Worm (Caenorhabditis elegans): ENCODE results near the gene T01C3.3.

DNA sequence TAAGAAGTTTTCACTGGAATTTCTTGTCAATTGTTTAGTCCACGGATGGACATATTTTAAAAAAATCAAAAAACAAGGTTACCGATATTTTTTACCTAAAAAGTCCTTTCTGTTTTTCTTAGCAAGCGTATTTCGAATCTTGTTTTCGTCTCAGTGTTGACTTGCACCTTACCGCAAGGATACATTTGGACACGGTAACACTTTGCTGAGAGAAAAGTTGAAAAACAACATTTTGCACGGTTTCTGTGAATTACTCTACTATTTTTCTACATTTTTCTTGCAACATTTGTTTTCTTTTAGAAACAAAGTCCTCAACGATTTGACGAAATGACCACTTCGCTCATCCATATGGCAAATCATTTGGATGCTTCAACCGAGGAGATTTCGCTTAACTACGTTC lies 43.0 kb downstream of the T01C3.3 start, which contains the start of gene hil-1:
- TF ChIP-seq jun-1 (tag; optimal IDR thresholded peaks at IDR 0.05), result no peak
- no peak for TF ChIP-seq ZK546.5 (tag; optimal IDR thresholded peaks at IDR 0.05)
- TF ChIP-seq Y105C5A.15 (GFP tag; IDR thresholded peaks at IDR 0.05), result no peak
- no peak for TF ChIP-seq lin-15B (tag; optimal IDR thresholded peaks at IDR 0.05)
- TF ChIP-seq ztf-7 (tag; optimal IDR thresholded peaks at IDR 0.05), result no peak
- TF ChIP-seq fos-1 (tag; optimal IDR thresholded peaks at IDR 0.05), result no peak
- no peak for TF ChIP-seq mes-2 (tag; optimal IDR thresholded peaks at IDR 0.05; ENCODE audit: poor library complexity, severe bottlenecking)
- TF ChIP-seq ceh-82 (tag; optimal IDR thresholded peaks at IDR 0.05), result no peak
- no peak for TF ChIP-seq nhr-25 (tag; optimal IDR thresholded peaks at IDR 0.05; ENCODE audit: borderline replicate concordance, insufficient read depth)
- no peak for TF ChIP-seq egl-27 (tag; optimal IDR thresholded peaks at IDR 0.05)
- TF ChIP-seq zfp-3 (GFP tag; conservative IDR thresholded peaks at IDR 0.05), result no peak
- no peak for TF ChIP-seq nhr-11 (tag; optimal IDR thresholded peaks at IDR 0.05)
